Worm (Caenorhabditis elegans): Measurements from ENCODE around the gene nhx-5.

Gene nhx-5

DNA sequence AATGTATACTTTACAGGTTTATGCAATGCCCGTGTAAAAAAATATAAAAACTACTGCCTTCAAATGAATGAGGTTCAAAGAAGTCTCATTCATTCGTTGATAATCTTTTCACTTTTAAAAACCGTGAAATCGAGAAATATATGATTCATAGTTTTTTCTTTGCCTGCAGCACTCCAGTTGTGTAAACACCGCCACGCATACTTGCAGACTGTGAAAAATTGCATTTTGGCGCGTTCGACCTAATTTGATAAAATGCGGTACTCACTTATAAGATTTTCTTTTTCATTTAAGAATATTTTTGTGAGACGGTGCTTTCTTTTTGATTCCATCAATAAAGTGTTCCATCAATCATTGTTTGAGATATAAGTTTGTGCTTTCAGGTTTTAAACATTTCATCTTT lies 10.0 kb upstream of the nhx-5 start (continued):
- TF ChIP-seq fkh-4 (tag; optimal IDR thresholded peaks at IDR 0.05; ENCODE audit: borderline replicate concordance) (no peak), fos-1 (tag; optimal IDR thresholded peaks at IDR 0.05) (no peak), C16A3.4 (tag; optimal IDR thresholded peaks at IDR 0.05) (peak; percentile 46), ceh-82 (tag; optimal IDR thresholded peaks at IDR 0.05) (peak in 1 of 3 experiments; percentile 18), lin-13 (GFP tag; optimal IDR thresholded peaks at IDR 0.05) (no peak), fkh-10 (GFP tag; optimal IDR thresholded peaks at IDR 0.05) (no peak)

DNA sequence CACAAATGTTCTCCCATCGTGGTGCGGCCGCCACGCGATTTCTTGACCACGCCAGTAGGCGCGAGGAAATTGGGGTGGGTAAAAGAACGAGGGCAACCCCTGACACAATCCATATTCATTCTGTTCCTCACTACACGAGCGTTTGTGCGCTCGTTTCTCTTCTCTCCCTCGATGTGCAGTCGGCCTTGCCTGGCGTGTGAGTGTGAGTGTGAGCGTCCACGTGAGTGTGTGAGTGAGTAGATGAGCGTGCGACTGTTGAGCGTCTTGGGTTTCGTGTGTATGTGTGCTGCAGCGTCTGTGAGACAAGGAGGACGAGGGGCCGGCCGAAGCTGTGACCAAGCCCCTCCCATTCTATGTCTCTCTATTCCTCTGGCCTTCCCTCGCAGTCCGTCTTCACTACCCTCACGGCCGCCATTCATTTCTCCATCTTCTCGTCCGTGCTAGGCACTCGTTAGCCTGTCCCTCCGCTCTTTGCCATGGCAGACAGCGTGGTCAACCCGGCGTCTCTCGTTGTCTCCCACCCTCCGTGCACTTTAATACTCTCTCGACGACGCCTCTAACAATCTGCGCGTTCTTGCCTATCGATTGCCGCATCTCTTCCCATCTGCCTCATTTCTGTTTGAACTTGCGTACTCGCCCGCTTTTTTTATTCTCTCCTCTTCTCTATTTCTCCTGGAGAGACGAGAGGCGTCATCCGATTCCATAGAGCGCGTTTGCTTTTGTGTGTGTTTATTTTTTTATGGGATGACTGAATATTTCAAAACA lies 8.2 kb upstream of the nhx-5 start:
- TF ChIP-seq tlp-1 (tag; optimal IDR thresholded peaks at IDR 0.05) (no peak), ces-1 (GFP tag; optimal IDR thresholded peaks at IDR 0.05) (no peak), lin-35 (GFP tag; optimal IDR thresholded peaks at IDR 0.05) (peak; percentile 55 to 86), unc-30 (tag; optimal IDR thresholded peaks at IDR 0.05) (no peak), nhr-12 (tag; optimal IDR thresholded peaks at IDR 0.05) (no peak), nhr-20 (tag; optimal IDR thresholded peaks at IDR 0.05) (peak; percentile 98), zag-1 (tag; optimal IDR thresholded peaks at IDR 0.05) (peak; percentile 77), ets-5 (GFP tag; IDR thresholded peaks at IDR 0.05) (no peak), pqm-1 (tag; optimal IDR thresholded peaks at IDR 0.05) (no peak), hlh-17 (GFP tag; optimal IDR thresholded peaks at IDR 0.05; ENCODE audit: borderline replicate concordance) (no peak), sptf-1 (tag; optimal IDR thresholded peaks at IDR 0.05) (no peak), aha-1 (tag; optimal IDR thresholded peaks at IDR 0.05) (peak; percentile 28), pag-3 (tag; optimal IDR thresholded peaks at IDR 0.05; ENCODE audit: borderline replicate concordance, insufficient read depth) (peak; percentile 89), tbx-2 (tag; optimal IDR thresholded peaks at IDR 0.05) (peak; percentile 98), nhr-28 (tag; optimal IDR thresholded peaks at IDR 0.05) (no peak), unc-62 (GFP tag; optimal IDR thresholded peaks at IDR 0.05) (no peak), nhr-47 (tag; optimal IDR thresholded peaks at IDR 0.05) (peak; percentile 96), lir-3 (tag; optimal IDR thresholded peaks at IDR 0.05; ENCODE audit: poor library complexity) (peak; percentile 82), ztf-11 (tag; optimal IDR thresholded peaks at IDR 0.05) (peak in 1 of 2 experiments; percentile 92), mdl-1 (tag; optimal IDR thresholded peaks at IDR 0.05) (peak in 1 of 2 experiments; percentile 97), fos-1 (tag; optimal IDR thresholded peaks at IDR 0.05) (peak; percentile 56), nhr-71 (tag; optimal IDR thresholded peaks at IDR 0.05) (peak; percentile 99), sup-37 (GFP tag; optimal IDR thresholded peaks at IDR 0.05) (no peak), ztf-4 (tag; optimal IDR thresholded peaks at IDR 0.05) (peak; percentile 86), ceh-82 (tag; optimal IDR thresholded peaks at IDR 0.05) (peak; percentile 79 to 92 (median 84)), egl-13 (tag; optimal IDR thresholded peaks at IDR 0.05) (peak; percentile 96), nhr-77 (tag; optimal IDR thresholded peaks at IDR 0.05) (peak; percentile 88), blmp-1 (tag; optimal IDR thresholded peaks at IDR 0.05) (peak; percentile 87), mab-9 (GFP tag; IDR thresholded peaks at IDR 0.05) (peak; percentile 85), Y116A8C.19 (tag; optimal IDR thresholded peaks at IDR 0.05; ENCODE audit: borderline replicate concordance) (no peak), efl-3 (GFP tag; optimal IDR thresholded peaks at IDR 0.05) (no peak), xbp-1 (tag; optimal IDR thresholded peaks at IDR 0.05) (peak; percentile 93), zip-4 (GFP tag; optimal IDR thresholded peaks at IDR 0.05) (peak; percentile 80), lin-14 (GFP tag; optimal IDR thresholded peaks at IDR 0.05) (peak; percentile 99), egl-27 (tag; optimal IDR thresholded peaks at IDR 0.05) (peak; percentile 46 to 81), fkh-4 (tag; optimal IDR thresholded peaks at IDR 0.05; ENCODE audit: borderline replicate concordance) (peak; percentile 61), fkh-10 (GFP tag; optimal IDR thresholded peaks at IDR 0.05) (peak; percentile 77), efl-1 (optimal IDR thresholded peaks at IDR 0.05) (peak; percentile 74 to 85), efl-1 (GFP tag; optimal IDR thresholded peaks at IDR 0.05 in 1 of 2) (peak; percentile 51 to 97), ceh-90 (tag; optimal IDR thresholded peaks at IDR 0.05) (peak; percentile 44), C16A3.4 (tag; optimal IDR thresholded peaks at IDR 0.05) (peak; percentile 87), ama-1 (optimal IDR thresholded peaks at IDR 0.05) (peak; percentile 70), sox-4 (tag; optimal IDR thresholded peaks at IDR 0.05) (peak; percentile 70), lin-39 (tag; optimal IDR thresholded peaks at IDR 0.05) (peak; percentile 43), C04F5.9 (tag; optimal IDR thresholded peaks at IDR 0.05) (peak; percentile 43), C34B4.2 (tag; optimal IDR thresholded peaks at IDR 0.05) (no peak), mef-2 (tag; optimal IDR thresholded peaks at IDR 0.05) (peak; percentile 83)
